Fruit fly (Drosophila melanogaster) whole organism, embryonic: ENCODE measurements around the gene Polr3A.

ENCODE experiments used
- BEAF-32 ChIP-seq: fragments of 200-800 bp; sonication (Bioruptor generic); optimal IDR thresholded peaks from 3 replicates; lab custom pipeline; 2017; ENCODE audit warnings: missing biosample characterization, missing genetic modification characterization, mild to moderate bottlenecking, moderate library complexity, missing genetic modification reagents
- CG10209 ChIP-seq: fragments of 200-800 bp; sonication (Bioruptor generic); optimal IDR thresholded peaks from 3 replicates; lab custom pipeline; 2017; ENCODE audit warnings: missing biosample characterization, mild to moderate bottlenecking, missing genetic modification characterization, missing genetic modification reagents
- CG10274 ChIP-seq: fragments of 200-800 bp; sonication (Bioruptor generic); optimal IDR thresholded peaks from 3 replicates; lab custom pipeline; 2017; ENCODE audit warnings: missing biosample characterization, mild to moderate bottlenecking, missing genetic modification characterization
- CG10979 ChIP-seq: fragments of 200-800 bp; sonication (Bioruptor generic); optimal IDR thresholded peaks from 2 replicates; lab custom pipeline; 2018; ENCODE audit warnings: missing biosample characterization, mild to moderate bottlenecking, missing genetic modification characterization, moderate library complexity
- CG11696 ChIP-seq: fragments of 200-800 bp; sonication (Bioruptor generic); IDR thresholded peaks from 2 replicates; pipeline ENCODE4 v1.3.6; 2022; ENCODE audit warnings: missing biosample characterization, missing genetic modification characterization
- CG12219 ChIP-seq: fragments of 200-800 bp; sonication (Bioruptor generic); optimal IDR thresholded peaks from 3 replicates; lab custom pipeline; 2018; ENCODE audit warnings: missing biosample characterization, mild to moderate bottlenecking, missing genetic modification characterization
- CG12769 ChIP-seq: fragments of 200-800 bp; sonication (Bioruptor generic); optimal IDR thresholded peaks from 2 replicates; lab custom pipeline; 2019; ENCODE audit warnings: missing biosample characterization, mild to moderate bottlenecking, missing genetic modification characterization, moderate library complexity
- CG12942 ChIP-seq: fragments of 200-800 bp; sonication (Bioruptor generic); optimal IDR thresholded peaks from 3 replicates; lab custom pipeline; 2016; ENCODE audit warnings: missing biosample characterization, missing genetic modification characterization
- CG13123 ChIP-seq: fragments of 200-800 bp; sonication (Bioruptor generic); optimal IDR thresholded peaks from 2 replicates; lab custom pipeline; 2016; ENCODE audit warnings: missing biosample characterization, missing genetic modification characterization
- CG13624 ChIP-seq: fragments of 200-800 bp; sonication (Bioruptor generic); optimal IDR thresholded peaks from 2 replicates; lab custom pipeline; 2016; ENCODE audit warnings: missing biosample characterization, missing genetic modification characterization
- CG14014 ChIP-seq: fragments of 200-800 bp; sonication (Bioruptor generic); IDR thresholded peaks from 2 replicates; pipeline ENCODE4 v1.3.6; 2022; ENCODE audit warnings: missing biosample characterization, missing genetic modification characterization
- CG14965 ChIP-seq: fragments of 200-800 bp; sonication (Bioruptor generic); optimal IDR thresholded peaks from 2 replicates; lab custom pipeline; 2016; ENCODE audit warnings: missing biosample characterization, missing genetic modification characterization, borderline replicate concordance
- CG18011 ChIP-seq: fragments of 200-800 bp; sonication (Bioruptor generic); optimal IDR thresholded peaks from 2 replicates; lab custom pipeline; 2017; ENCODE audit warnings: missing biosample characterization, missing genetic modification characterization, mild to moderate bottlenecking, moderate library complexity, missing genotype
- CG2129 ChIP-seq: fragments of 200-800 bp; sonication (Bioruptor generic); IDR thresholded peaks from 2 replicates; pipeline ENCODE4 v1.3.6; 2022; ENCODE audit warnings: missing biosample characterization, missing genetic modification characterization; ENCODE audit not compliant: partially characterized antibody
- CG30020 ChIP-seq: fragments of 200-800 bp; optimal IDR thresholded peaks from 2 replicates; lab custom pipeline; 2019; ENCODE audit warnings: missing biosample characterization, mild to moderate bottlenecking, missing genetic modification characterization, moderate library complexity
- CG30403 ChIP-seq: fragments of 200-800 bp; sonication (Bioruptor generic); optimal IDR thresholded peaks from 3 replicates; lab custom pipeline; 2016; ENCODE audit warnings: missing biosample characterization, missing genetic modification characterization
- CG4328 ChIP-seq: fragments of 200-800 bp; sonication (Bioruptor generic); optimal IDR thresholded peaks from 3 replicates; lab custom pipeline; 2017; ENCODE audit warnings: missing biosample characterization, missing genetic modification reagents, missing genetic modification characterization
- CG6854 ChIP-seq: fragments of 200-800 bp; sonication (Bioruptor generic); optimal IDR thresholded peaks from 3 replicates; lab custom pipeline; 2017; ENCODE audit warnings: missing biosample characterization, mild to moderate bottlenecking, missing genetic modification characterization
- CG7928 ChIP-seq: fragments of 200-800 bp; sonication (Bioruptor generic); optimal IDR thresholded peaks from 2 replicates; lab custom pipeline; 2017; ENCODE audit warnings: missing biosample characterization, mild to moderate bottlenecking, missing genetic modification characterization
- Dbx ChIP-seq: fragments of 200-800 bp; sonication (Bioruptor generic); IDR thresholded peaks from 3 replicates; pipeline ENCODE4 v1.3.6; 2022; ENCODE audit warnings: missing biosample characterization, missing genetic modification characterization
- Deaf1 ChIP-seq: fragments of 200-800 bp; optimal IDR thresholded peaks from 3 replicates; lab custom pipeline; 2019; ENCODE audit warnings: missing biosample characterization, mild to moderate bottlenecking, missing genetic modification characterization, moderate library complexity
- Drgx ChIP-seq: fragments of 200-800 bp; sonication (Bioruptor generic); IDR thresholded peaks from 2 replicates; pipeline ENCODE4 v1.3.6; 2022; ENCODE audit warnings: missing biosample characterization, missing genetic modification characterization
- Ets65A ChIP-seq: fragments of 200-800 bp; sonication (Bioruptor generic); peaks from one replicate; lab custom pipeline; 2016; ENCODE audit warnings: missing biosample characterization, missing genetic modification characterization
- HHEX ChIP-seq: fragments of 200-800 bp; sonication (Bioruptor generic); optimal IDR thresholded peaks from 3 replicates; lab custom pipeline; 2017; ENCODE audit warnings: missing biosample characterization, mild to moderate bottlenecking, missing genetic modification characterization, missing genetic modification reagents
- Oaz ChIP-seq: fragments of 200-800 bp; sonication (Bioruptor generic); IDR thresholded peaks from 2 replicates; pipeline ENCODE4 v1.3.6; 2022; ENCODE audit warnings: missing biosample characterization, missing genetic modification characterization
- Six4 ChIP-seq: fragments of 200-800 bp; sonication (Bioruptor generic); optimal IDR thresholded peaks from 2 replicates; lab custom pipeline; 2016; ENCODE audit warnings: missing biosample characterization, missing genetic modification characterization
- bbx ChIP-seq: fragments of 200-800 bp; sonication (Bioruptor generic); IDR thresholded peaks from 2 replicates; pipeline ENCODE4 v1.3.6; 2022; ENCODE audit warnings: missing biosample characterization, missing genetic modification characterization; ENCODE audit not compliant: partially characterized antibody
- bowl ChIP-seq: fragments of 200-800 bp; sonication (Bioruptor generic); IDR thresholded peaks from 2 replicates; pipeline ENCODE4 v1.3.6; 2022; ENCODE audit warnings: missing biosample characterization, missing genetic modification characterization
- caup ChIP-seq: fragments of 200-800 bp; sonication (Bioruptor generic); optimal IDR thresholded peaks from 3 replicates; lab custom pipeline; 2017; ENCODE audit warnings: missing biosample characterization, mild to moderate bottlenecking, missing genetic modification characterization, moderate library complexity; ENCODE audit not compliant: severe bottlenecking
- crc ChIP-seq: fragments of 200-800 bp; sonication (Bioruptor generic); optimal IDR thresholded peaks from 2 replicates; lab custom pipeline; 2016; ENCODE audit warnings: missing biosample characterization, missing genetic modification characterization
- croc ChIP-seq: fragments of 200-800 bp; sonication (Bioruptor generic); conservative IDR thresholded peaks from 3 replicates; pipeline ENCODE4 v1.3.6; 2022; ENCODE audit warnings: missing biosample characterization, missing genetic modification characterization
- ewg ChIP-seq: fragments of 200-800 bp; sonication (Bioruptor generic); optimal IDR thresholded peaks from 3 replicates; lab custom pipeline; 2017; ENCODE audit warnings: mild to moderate bottlenecking, missing biosample characterization, missing genetic modification reagents, missing genetic modification characterization
- gro ChIP-seq: fragments of 200-800 bp; sonication (Bioruptor generic); optimal IDR thresholded peaks from 2 replicates; lab custom pipeline; 2016; ENCODE audit warnings: missing biosample characterization, missing genetic modification characterization
- gsb-n ChIP-seq: fragments of 200-800 bp; sonication (Bioruptor generic); optimal IDR thresholded peaks from 3 replicates; lab custom pipeline; 2018; ENCODE audit warnings: missing biosample characterization, mild to moderate bottlenecking, missing genetic modification characterization
- ham ChIP-seq: fragments of 200-800 bp; sonication (Bioruptor generic); IDR thresholded peaks from 2 replicates; pipeline ENCODE4 v1.3.6; 2022; ENCODE audit warnings: missing biosample characterization, missing genetic modification characterization
- ken ChIP-seq: fragments of 200-800 bp; sonication (Bioruptor generic); IDR thresholded peaks from 3 replicates; pipeline ENCODE4 v1.3.6; 2022; ENCODE audit warnings: missing biosample characterization, missing genetic modification characterization
- klu ChIP-seq: fragments of 200-800 bp; sonication (Bioruptor generic); IDR thresholded peaks from 2 replicates; pipeline ENCODE4 v1.3.6; 2022; ENCODE audit warnings: missing biosample characterization, missing genetic modification characterization
- lov ChIP-seq, 2 experiments: fragments of 200-800 bp in 1 of 2; fragments of >200 bp in 1 of 2; sonication (Bioruptor generic) in 1 of 2; IDR thresholded peaks in 1 of 2; optimal IDR thresholded peaks in 1 of 2; 2 replicates in 1 of 2; 3 replicates in 1 of 2; pipeline versions ENCODE4 v1.3.6 to Lab custom; 2017 to 2022; ENCODE audit warnings: missing biosample characterization in 1 of 2, missing genetic modification characterization in 1 of 2
- mirr ChIP-seq: fragments of 200-800 bp; sonication (Bioruptor generic); optimal IDR thresholded peaks from 3 replicates; lab custom pipeline; 2018; ENCODE audit warnings: missing biosample characterization, mild to moderate bottlenecking, missing genetic modification characterization
- nerfin-2 ChIP-seq: fragments of 200-800 bp; sonication (Bioruptor generic); IDR thresholded peaks from 2 replicates; pipeline ENCODE4 v1.3.6; 2022; ENCODE audit warnings: missing biosample characterization, missing genetic modification characterization; ENCODE audit not compliant: partially characterized antibody
- nmo ChIP-seq: fragments of 200-800 bp; sonication (Bioruptor generic); optimal IDR thresholded peaks from 2 replicates; lab custom pipeline; 2018; ENCODE audit warnings: missing biosample characterization, mild to moderate bottlenecking, missing genetic modification characterization, moderate library complexity
- otp ChIP-seq: fragments of 200-800 bp; sonication (Bioruptor generic); IDR thresholded peaks from 3 replicates; pipeline ENCODE4, ENCODE4 v1.3.6; 2022; ENCODE audit warnings: missing biosample characterization, missing genetic modification characterization
- run ChIP-seq: fragments of 200-800 bp; sonication (Bioruptor generic); optimal IDR thresholded peaks from 3 replicates; lab custom pipeline; 2018; ENCODE audit warnings: missing biosample characterization, mild to moderate bottlenecking, missing genetic modification characterization
- sr ChIP-seq: fragments of 200-800 bp; sonication (Bioruptor generic); IDR thresholded peaks from 3 replicates; pipeline ENCODE4 v1.3.6; 2022; ENCODE audit warnings: missing biosample characterization, missing genetic modification characterization
- ttk ChIP-seq: fragments of 200-800 bp; sonication (Bioruptor generic); IDR thresholded peaks from 2 replicates; pipeline ENCODE4 v2.1.2; 2022; ENCODE audit warnings: missing biosample characterization, missing genetic modification characterization
- usp ChIP-seq: fragments of >200 bp; optimal IDR thresholded peaks from 2 replicates; lab custom pipeline; 2017; ENCODE audit warnings: missing biosample characterization, missing genetic modification characterization
- vnd ChIP-seq: fragments of 200-800 bp; sonication (Bioruptor generic); IDR thresholded peaks from 3 replicates; pipeline ENCODE4 v1.3.6; 2022; ENCODE audit warnings: missing biosample characterization, missing genetic modification characterization; ENCODE audit not compliant: partially characterized antibody
- wdn ChIP-seq: fragments of 200-800 bp; sonication (Bioruptor generic); IDR thresholded peaks from 2 replicates; pipeline ENCODE4 v1.3.6; 2022; ENCODE audit warnings: missing biosample characterization, missing genetic modification characterization
- zf30C ChIP-seq: fragments of 200-800 bp; sonication (Bioruptor generic); optimal IDR thresholded peaks from 3 replicates; lab custom pipeline; 2018; ENCODE audit warnings: missing biosample characterization, mild to moderate bottlenecking, missing genetic modification characterization

The Polr3A gene

dm6 chrX:15802880-15803650 is 40.3 kb downstream of the Polr3A start (continued):
- TF ChIP-seq sr (GFP tag; lab: Robert Waterston, UW) (no peak), wdn (GFP tag; lab: Robert Waterston, UW) (no peak), nerfin-2 (GFP tag; lab: Robert Waterston, UW) (peak; percentile 53; the same call in 1 of the 2 replicates), BEAF-32 (GFP tag; lab: Kevin White, UChicago) (peak; percentile 76), CG10979 (peak; percentile 20), CG2129 (GFP tag; lab: Robert Waterston, UW) (peak; percentile 56), gro (GFP tag; lab: Kevin White, UChicago) (no peak), CG12219 (GFP tag; lab: Kevin White, UChicago) (no peak), ewg (GFP tag; lab: Kevin White, UChicago) (no peak), crc (GFP tag; lab: Kevin White, UChicago) (no peak), CG14965 (GFP tag; lab: Kevin White, UChicago) (no peak), Ets65A (peak; percentile 58), bbx (GFP tag; lab: Robert Waterston, UW) (peak; percentile 74), mirr (GFP tag; lab: Kevin White, UChicago) (no peak), usp (no peak), CG30403 (GFP tag; lab: Kevin White, UChicago) (peak; percentile 10), Oaz (GFP tag; lab: Robert Waterston, UW) (no peak), Dbx (GFP tag; lab: Robert Waterston, UW) (0 out of 3 replicates have a peak, but pooled peaks have one; percentile 16), CG11696 (no peak), lov (optimal IDR thresholded peaks at IDR 0.05; lab: Kevin White, UChicago) (no peak), lov (GFP tag; IDR thresholded peaks at IDR 0.05; lab: Robert Waterston, UW) (no peak), vnd (peak; percentile 59; the same call in 2 of the 3 replicates), CG30020 (tag; lab: Kevin White, UChicago) (peak; percentile 83), Six4 (peak; percentile 17), zf30C (no peak), CG18011 (GFP tag; lab: Kevin White, UChicago) (no peak), CG10209 (GFP tag; lab: Kevin White, UChicago) (peak; percentile 5), bowl (GFP tag; lab: Robert Waterston, UW) (no peak), otp (GFP tag; lab: Robert Waterston, UW) (no peak), CG13624 (no peak), caup (GFP tag; lab: Kevin White, UChicago) (no peak), Deaf1 (no peak), run (tag; lab: Kevin White, UChicago) (no peak), CG7928 (GFP tag; lab: Kevin White, UChicago) (no peak), gsb-n (tag; lab: Kevin White, UChicago) (no peak), Drgx (no peak), ken (GFP tag; lab: Robert Waterston, UW) (no peak), CG13123 (GFP tag; lab: Kevin White, UChicago) (no peak), CG6854 (no peak), CG14014 (no peak), croc (GFP tag; lab: Robert Waterston, UW) (no peak), HHEX (no peak), CG12942 (GFP tag; lab: Kevin White, UChicago) (no peak), CG4328 (GFP tag; lab: Kevin White, UChicago) (no peak), ttk (GFP tag; lab: Robert Waterston, UW) (no peak), CG10274 (GFP tag; lab: Kevin White, UChicago) (no peak), ham (GFP tag; lab: Robert Waterston, UW) (no peak), nmo (GFP tag; lab: Kevin White, UChicago) (peak; percentile 22), klu (GFP tag; lab: Robert Waterston, UW) (no peak), CG12769 (tag; lab: Kevin White, UChicago) (no peak)
